Fruit fly (Drosophila melanogaster) whole organism, adult: ENCODE measurements around the gene CG32708.

Source experiments
- CG7045 ChIP-seq: fragments of 200-800 bp; sonication (Bioruptor generic); optimal IDR thresholded peaks from 2 replicates; lab custom pipeline; 2017; ENCODE audit warnings: missing biosample characterization, mild to moderate bottlenecking, missing genetic modification characterization
- Hr96 ChIP-seq: fragments of 200-800 bp; sonication (Bioruptor generic); optimal IDR thresholded peaks from 2 replicates; lab custom pipeline; 2016; ENCODE audit warnings: missing biosample characterization, missing genetic modification characterization
- kay ChIP-seq: fragments of 200-800 bp; sonication (Bioruptor generic); peaks from one replicate; lab custom pipeline; 2016; ENCODE audit warnings: missing biosample characterization, missing genetic modification characterization, borderline replicate concordance
- tj ChIP-seq: fragments of 200-800 bp; sonication (Bioruptor generic); optimal IDR thresholded peaks from 3 replicates; lab custom pipeline; 2017; ENCODE audit warnings: missing biosample characterization, mild to moderate bottlenecking, missing genetic modification characterization, moderate library complexity

dm6 chrX:9064029-9064428, 21.7 kb upstream of the CG32708 start:
- TF ChIP-seq CG7045 (no peak), tj (GFP tag; lab: Kevin White, UChicago) (no peak), kay (GFP tag; lab: Kevin White, UChicago) (no peak), Hr96 (no peak)
